Worm (Caenorhabditis elegans) whole organism, midembryonic: ENCODE measurements around the gene C47D12.5.

Source experiments
- cog-1 ChIP-seq: sonication (generic microtip); optimal IDR thresholded peaks from 2 replicates; lab custom pipeline; 2016; ENCODE audit warnings: missing genetic modification characterization, missing compliant biosample characterization
- flt-1 ChIP-seq: fragments of 200-800 bp; sonication (Bioruptor generic); IDR thresholded peaks from 2 replicates; pipeline ENCODE4 v1.3.6; 2022; ENCODE audit warnings: missing genetic modification characterization, missing compliant biosample characterization
- tab-1 ChIP-seq: fragments of 200-800 bp; sonication (Bioruptor generic); IDR thresholded peaks from 2 replicates; pipeline ENCODE4 v1.3.6; 2022; ENCODE audit warnings: missing genetic modification characterization, missing compliant biosample characterization

- TF ChIP-seq tab-1 (GFP tag; lab: Robert Waterston, UW) (no peak), flt-1 (GFP tag; lab: Robert Waterston, UW) (no peak), cog-1 (no peak)
These were observed 29.7 kb upstream of the C47D12.5 start for ce11 chrII:11714728-11715127.
